Worm (Caenorhabditis elegans): ENCODE data around the gene Y67D8C.9.

The Y67D8C.9 gene

DNA sequence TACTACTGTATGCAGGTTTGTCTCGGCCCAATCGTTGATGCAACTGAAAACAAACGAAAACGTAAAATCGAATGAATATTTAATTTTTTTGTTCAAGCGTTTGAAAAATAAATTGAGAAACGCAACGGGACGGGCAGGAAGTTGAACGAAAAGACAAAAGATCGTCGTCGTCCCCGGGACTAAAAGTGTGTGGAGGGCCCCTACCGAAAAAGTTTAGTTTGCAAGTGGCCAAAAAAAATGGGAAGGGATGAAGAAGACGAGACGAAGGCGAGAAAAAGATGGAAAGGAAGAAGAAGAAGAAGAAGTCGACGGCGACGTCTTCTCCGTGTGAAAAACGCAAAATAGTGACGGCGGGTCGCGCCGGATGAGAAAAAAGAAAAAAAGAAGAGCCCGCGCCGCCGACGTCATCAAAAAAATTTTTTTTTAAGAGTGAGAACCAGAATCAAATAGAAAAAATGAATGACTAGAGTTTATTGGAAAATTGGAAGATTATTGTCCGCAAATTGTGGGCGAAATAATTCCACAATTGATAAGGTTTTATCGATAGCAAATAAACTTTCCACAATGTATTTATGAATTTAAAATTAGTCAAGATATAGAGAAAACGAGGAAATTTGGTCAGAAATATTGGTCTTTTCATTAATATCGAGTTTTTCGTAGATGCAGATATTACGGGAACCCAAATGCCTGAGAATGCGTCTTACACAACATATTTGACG is 46.5 kb upstream of the Y67D8C.9 start, which contains the start of gene mca-3:
Gene mca-3 (minus strand): TSS at position 51 of the 719 bp plus-strand sequence.
- TF ChIP-seq zfh-2 (GFP tag; conservative IDR thresholded peaks at IDR 0.05) (0 out of 2 replicates have a peak, but pooled peaks have one; percentile 25), F49E8.2 (tag; optimal IDR thresholded peaks at IDR 0.05; ENCODE audit: insufficient read depth) (no peak), nfyb-1 (GFP tag; IDR thresholded peaks at IDR 0.05) (peak; percentile 26; the same call in 1 of the 2 replicates), nhr-80 (tag; optimal IDR thresholded peaks at IDR 0.05) (peak; percentile 31), egl-18 (GFP tag; IDR thresholded peaks at IDR 0.05) (no peak)

DNA sequence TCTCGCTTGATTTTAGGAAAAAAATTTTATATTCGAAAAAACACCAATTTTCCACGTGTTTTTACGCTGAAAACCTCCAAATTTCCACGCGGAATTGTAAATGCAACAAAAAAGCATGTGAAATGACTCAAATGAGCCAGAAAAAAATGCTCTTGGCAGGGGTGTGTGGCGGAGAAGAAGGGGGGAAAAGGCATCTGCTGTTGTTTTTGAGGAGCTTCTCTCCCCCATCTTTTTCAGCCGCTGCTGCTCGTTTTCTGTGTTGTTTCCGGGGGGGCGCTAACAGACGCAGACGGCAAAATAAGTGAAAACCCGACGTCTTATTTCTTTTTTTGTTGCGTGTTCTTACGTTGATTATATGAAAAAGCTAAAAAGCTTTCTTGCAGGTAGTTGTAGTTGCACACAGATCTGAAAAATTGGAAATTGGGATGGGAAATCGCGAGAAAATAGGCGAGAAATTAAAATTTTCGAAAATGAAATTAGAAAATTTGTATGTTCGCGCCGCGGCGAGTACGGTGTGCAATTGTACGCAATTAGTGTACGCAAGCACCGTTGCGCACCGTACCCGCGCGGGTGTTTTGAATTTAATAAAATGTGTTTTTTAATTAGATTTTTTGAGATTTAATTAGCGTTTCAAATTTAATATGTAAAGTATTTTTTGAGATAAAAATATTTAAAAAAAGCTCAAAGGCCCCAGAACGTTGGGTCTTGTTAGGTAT is 45.3 kb upstream of the Y67D8C.9 start:
- TF ChIP-seq madf-6 (GFP tag; IDR thresholded peaks at IDR 0.05): peak; percentile 87
- TF ChIP-seq Y95B8A.8 (GFP tag; IDR thresholded peaks at IDR 0.05): peak; percentile 62; the same call in 1 of the 2 replicates
- TF ChIP-seq tbp1 (GFP tag; optimal IDR thresholded peaks at IDR 0.05): peak; percentile 28
- TF ChIP-seq pbrm-1 (GFP tag; IDR thresholded peaks at IDR 0.05): peak; percentile 29; the same call in 1 of the 2 replicates
- TF ChIP-seq F49E8.2 (tag; optimal IDR thresholded peaks at IDR 0.05; ENCODE audit: insufficient read depth): peak; percentile 68
- peak; percentile 72 for TF ChIP-seq madf-8 (GFP tag; conservative IDR thresholded peaks at IDR 0.05)
- TF ChIP-seq efl-1 (GFP tag; optimal IDR thresholded peaks at IDR 0.05): peak; percentile 89
- TF ChIP-seq nhr-90 (tag; optimal IDR thresholded peaks at IDR 0.05): no peak
- peak; percentile 50; the same call in 1 of the 2 replicates for TF ChIP-seq hmg-1.2 (GFP tag; IDR thresholded peaks at IDR 0.05)
- TF ChIP-seq attf-6 (GFP tag; IDR thresholded peaks at IDR 0.05): no peak
- TF ChIP-seq xnd-1 (tag; optimal IDR thresholded peaks at IDR 0.05): peak; percentile 40
- peak; percentile 72 for TF ChIP-seq zfh-2 (GFP tag; conservative IDR thresholded peaks at IDR 0.05)
- peak; percentile 55 for TF ChIP-seq dox-1 (GFP tag; IDR thresholded peaks at IDR 0.05)
- TF ChIP-seq lag-1 (GFP tag; IDR thresholded peaks at IDR 0.05): no peak
- TF ChIP-seq F33H1.4 (GFP tag; IDR thresholded peaks at IDR 0.05): peak; percentile 69
- TF ChIP-seq F23B12.7 (tag; optimal IDR thresholded peaks at IDR 0.05; ENCODE audit: insufficient read depth): peak; percentile 28
- TF ChIP-seq D2030.7 (GFP tag; IDR thresholded peaks at IDR 0.05): peak; percentile 88
- 0 out of 2 replicates have a peak, but pooled peaks have one; percentile 18 for TF ChIP-seq rcor-1 (GFP tag; IDR thresholded peaks at IDR 0.05)
- TF ChIP-seq snpc-1.3 (tag; optimal IDR thresholded peaks at IDR 0.05; ENCODE audit: insufficient read depth): peak; percentile 21
- peak; percentile 77 for TF ChIP-seq B0019.2 (GFP tag; conservative IDR thresholded peaks at IDR 0.05)
- peak; percentile 87 for TF ChIP-seq lin-54 (GFP tag; optimal IDR thresholded peaks at IDR 0.05)
- TF ChIP-seq C17E4.6 (GFP tag; IDR thresholded peaks at IDR 0.05): no peak
- TF ChIP-seq lsl-1 (GFP tag; optimal IDR thresholded peaks at IDR 0.05): peak; percentile 95
- TF ChIP-seq egrh-3 (GFP tag; IDR thresholded peaks at IDR 0.05): peak; percentile 46
- TF ChIP-seq aptf-2 (GFP tag; conservative IDR thresholded peaks at IDR 0.05): no peak
- TF ChIP-seq dpl-1 (GFP tag; optimal IDR thresholded peaks at IDR 0.05): peak; percentile 78
- TF ChIP-seq chd-7 (tag; optimal IDR thresholded peaks at IDR 0.05): no peak
- peak; percentile 79 for TF ChIP-seq ceh-91 (GFP tag; IDR thresholded peaks at IDR 0.05)

DNA sequence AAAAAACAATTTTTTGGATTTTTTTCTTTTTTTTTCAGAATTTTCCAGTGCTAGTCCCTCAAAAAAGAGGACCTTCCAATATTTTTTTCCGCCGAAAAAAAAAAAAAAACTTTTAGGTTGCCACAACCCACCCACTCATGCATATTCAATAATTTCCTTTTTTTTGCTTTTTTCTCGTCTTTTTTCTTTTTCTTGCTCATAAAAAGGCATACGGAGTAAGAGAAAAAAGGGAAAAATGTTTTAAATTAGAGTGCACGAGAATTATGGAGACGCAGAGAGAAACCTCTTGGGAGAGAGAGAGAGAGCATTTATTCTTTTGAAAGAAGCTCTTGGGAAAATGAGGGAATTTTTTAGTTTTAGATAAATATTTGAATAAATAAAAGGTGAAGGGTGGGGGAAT is 41.3 kb upstream of the Y67D8C.9 start:
- TF ChIP-seq zfh-2 (GFP tag; conservative IDR thresholded peaks at IDR 0.05) (no peak), hmg-1.2 (GFP tag; IDR thresholded peaks at IDR 0.05) (peak; percentile 32; the same call in 1 of the 2 replicates)
